Fruit fly (Drosophila melanogaster): ENCODE measurements around the gene Mpp6.

The Mpp6 gene

DNA sequence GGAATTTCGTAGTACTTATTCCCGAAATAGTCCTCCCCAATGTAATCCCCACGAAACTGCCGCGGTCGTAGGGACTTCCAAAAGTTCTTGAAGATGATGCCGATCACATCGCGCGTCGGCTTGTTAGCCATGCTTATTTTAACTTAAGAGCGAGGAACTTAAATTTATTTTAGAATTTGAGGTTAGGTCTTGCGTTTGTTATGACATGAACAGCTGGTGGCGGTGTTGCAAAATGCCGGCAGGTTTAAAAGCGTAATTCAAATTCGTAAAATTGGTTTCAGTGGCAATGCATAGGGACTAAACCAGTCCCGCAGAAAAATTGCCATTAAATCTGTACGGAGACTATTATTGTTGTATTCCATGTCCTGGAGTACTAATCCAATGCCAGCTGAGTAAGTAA is 10.3 kb downstream of the Mpp6 start:
- TF ChIP-seq usp (GFP tag; optimal IDR thresholded peaks at IDR 0.05) (no peak), dmrt93B (GFP tag; optimal IDR thresholded peaks at IDR 0.05) (no peak), Myc (optimal IDR thresholded peaks at IDR 0.05) (peak; percentile 6), br (GFP tag; optimal IDR thresholded peaks at IDR 0.05) (no peak), Hnf4 (GFP tag; optimal IDR thresholded peaks at IDR 0.05) (peak; percentile 12), HLH106 (tag; optimal IDR thresholded peaks at IDR 0.05) (peak; percentile 11), N (GFP tag; optimal IDR thresholded peaks at IDR 0.05) (no peak), dsf (GFP tag; optimal IDR thresholded peaks at IDR 0.05; ENCODE audit: borderline replicate concordance) (no peak), woc (GFP tag; optimal IDR thresholded peaks at IDR 0.05) (peak; percentile 4), Dfd (GFP tag; optimal IDR thresholded peaks at IDR 0.05) (no peak), CrebA (GFP tag; optimal IDR thresholded peaks at IDR 0.05; ENCODE audit: borderline replicate concordance) (no peak), sage (GFP tag; optimal IDR thresholded peaks at IDR 0.05) (no peak), Vsx2 (GFP tag; optimal IDR thresholded peaks at IDR 0.05; ENCODE audit: partially characterized antibody) (no peak), Hr83 (GFP tag; optimal IDR thresholded peaks at IDR 0.05; ENCODE audit: poor library complexity, severe bottlenecking) (no peak), GATAd (GFP tag; optimal IDR thresholded peaks at IDR 0.05) (no peak), ey (GFP tag; optimal IDR thresholded peaks at IDR 0.05) (no peak), CG9705 (GFP tag; optimal IDR thresholded peaks at IDR 0.05) (no peak), Sp1 (GFP tag; optimal IDR thresholded peaks at IDR 0.05) (no peak), Mio (GFP tag; optimal IDR thresholded peaks at IDR 0.05) (no peak), pan (optimal IDR thresholded peaks at IDR 0.05) (no peak), Dif (GFP tag; optimal IDR thresholded peaks at IDR 0.05; ENCODE audit: partially characterized antibody) (no peak), brk (GFP tag; optimal IDR thresholded peaks at IDR 0.05) (no peak), Hr78 (GFP tag; optimal IDR thresholded peaks at IDR 0.05) (no peak), lola (GFP tag; optimal IDR thresholded peaks at IDR 0.05) (no peak), tai (GFP tag; optimal IDR thresholded peaks at IDR 0.05) (no peak), psq (GFP tag; optimal IDR thresholded peaks at IDR 0.05) (no peak), foxo (GFP tag; optimal IDR thresholded peaks at IDR 0.05) (no peak), CG32264 (GFP tag; optimal IDR thresholded peaks at IDR 0.05) (no peak), Rel (GFP tag; optimal IDR thresholded peaks at IDR 0.05) (no peak), Rel (tag; optimal IDR thresholded peaks at IDR 0.05) (peak; percentile 39), sv (GFP tag; optimal IDR thresholded peaks at IDR 0.05) (no peak), rgr (GFP tag; optimal IDR thresholded peaks at IDR 0.05) (peak; percentile 1), Jra (GFP tag; optimal IDR thresholded peaks at IDR 0.05) (no peak), h (GFP tag; optimal IDR thresholded peaks at IDR 0.05) (peak; percentile 36), dl (GFP tag; optimal IDR thresholded peaks at IDR 0.05; ENCODE audit: insufficient read depth in 1 of 2, partially characterized antibody in 2 of 2) (no peak), jim (GFP tag; optimal IDR thresholded peaks at IDR 0.05) (no peak), Abd-B (GFP tag; optimal IDR thresholded peaks at IDR 0.05) (no peak), OdsH (GFP tag; optimal IDR thresholded peaks at IDR 0.05) (no peak), fru (GFP tag; optimal IDR thresholded peaks at IDR 0.05) (no peak)

DNA sequence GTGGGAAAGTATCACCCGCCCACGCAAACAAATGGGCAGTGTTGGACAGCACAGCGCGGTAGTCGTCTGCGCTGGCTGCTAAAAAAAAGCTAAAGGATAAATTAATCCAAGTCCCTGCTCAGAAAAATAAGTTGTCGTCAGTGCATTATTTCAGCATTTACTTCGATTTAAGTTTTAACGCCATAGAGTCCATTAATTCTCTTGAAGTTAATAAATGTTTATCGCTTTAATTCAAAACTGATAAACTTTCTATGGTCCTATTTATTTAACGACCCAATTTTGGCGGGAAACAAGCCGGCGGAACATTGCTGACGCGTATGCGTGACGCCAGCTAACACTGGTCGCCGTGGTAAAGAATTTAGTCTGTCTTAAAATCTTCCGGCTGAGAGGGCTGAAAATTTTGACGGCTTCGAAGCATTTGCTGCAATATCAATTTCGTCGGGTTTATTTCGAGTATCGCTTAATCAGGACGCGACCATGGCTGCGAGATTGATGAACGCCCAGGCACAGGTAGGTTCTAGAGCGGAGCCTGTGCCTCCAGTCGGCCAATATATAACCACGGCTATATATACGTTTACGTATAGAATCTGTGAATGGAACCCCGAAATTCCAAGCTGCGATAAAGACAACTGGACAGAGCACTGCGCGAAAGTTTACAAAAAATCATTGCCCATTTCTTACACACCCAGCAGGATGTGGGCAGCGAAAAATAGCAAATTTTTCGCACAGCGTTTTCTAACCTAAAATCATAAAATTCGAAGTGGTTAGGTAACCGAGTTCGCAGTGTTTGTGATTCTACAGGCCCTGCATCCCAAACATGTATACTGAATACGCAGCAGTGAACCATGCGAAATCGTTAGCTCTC is 12.4 kb downstream of the Mpp6 start, which contains the start of the genes mAcon1, CG43345 and CG43346:
TSS of gene mAcon1 (plus strand) at position 276 of the 865 bp plus-strand sequence.
TSS of gene CG43345 (minus strand) at position 287 of the 865 bp plus-strand sequence.
TSS of gene CG43346 (minus strand) at position 287 of the 865 bp plus-strand sequence.
- peak in 1 of 2 experiments; percentile 89 for TF ChIP-seq foxo (GFP tag; optimal IDR thresholded peaks at IDR 0.05)
- TF ChIP-seq CG32264 (GFP tag; optimal IDR thresholded peaks at IDR 0.05) = peak; percentile 48
- no peak for TF ChIP-seq CrebA (GFP tag; optimal IDR thresholded peaks at IDR 0.05; ENCODE audit: borderline replicate concordance)
- no peak for TF ChIP-seq dsf (GFP tag; optimal IDR thresholded peaks at IDR 0.05; ENCODE audit: borderline replicate concordance)
- peak; percentile 85 for TF ChIP-seq Sp1 (GFP tag; optimal IDR thresholded peaks at IDR 0.05)
- TF ChIP-seq Hnf4 (GFP tag; optimal IDR thresholded peaks at IDR 0.05) = peak; percentile 85
- peak; percentile 84 for TF ChIP-seq rgr (GFP tag; optimal IDR thresholded peaks at IDR 0.05)
- peak; percentile 76 for TF ChIP-seq GATAd (GFP tag; optimal IDR thresholded peaks at IDR 0.05)
- no peak for TF ChIP-seq Dfd (GFP tag; optimal IDR thresholded peaks at IDR 0.05)
- TF ChIP-seq lola (GFP tag; optimal IDR thresholded peaks at IDR 0.05) = no peak
- TF ChIP-seq psq (GFP tag; optimal IDR thresholded peaks at IDR 0.05) = peak; percentile 73
- no peak for TF ChIP-seq usp (GFP tag; optimal IDR thresholded peaks at IDR 0.05)
- TF ChIP-seq Hr78 (GFP tag; optimal IDR thresholded peaks at IDR 0.05) = no peak
- peak; percentile 82 for TF ChIP-seq dmrt93B (GFP tag; optimal IDR thresholded peaks at IDR 0.05)
- peak; percentile 96 for TF ChIP-seq woc (GFP tag; optimal IDR thresholded peaks at IDR 0.05)
- TF ChIP-seq Mio (GFP tag; optimal IDR thresholded peaks at IDR 0.05) = peak; percentile 15
- no peak for TF ChIP-seq dl (GFP tag; optimal IDR thresholded peaks at IDR 0.05; ENCODE audit: insufficient read depth in 1 of 2, partially characterized antibody in 2 of 2)
- no peak for TF ChIP-seq Abd-B (GFP tag; optimal IDR thresholded peaks at IDR 0.05)
- TF ChIP-seq tai (GFP tag; optimal IDR thresholded peaks at IDR 0.05) = no peak
- peak; percentile 74 for TF ChIP-seq Jra (GFP tag; optimal IDR thresholded peaks at IDR 0.05)
- no peak for TF ChIP-seq N (GFP tag; optimal IDR thresholded peaks at IDR 0.05)
- TF ChIP-seq brk (GFP tag; optimal IDR thresholded peaks at IDR 0.05) = no peak
- TF ChIP-seq fru (GFP tag; optimal IDR thresholded peaks at IDR 0.05) = peak; percentile 87
- peak; percentile 84 for TF ChIP-seq ey (GFP tag; optimal IDR thresholded peaks at IDR 0.05)
- peak; percentile 90 for TF ChIP-seq h (GFP tag; optimal IDR thresholded peaks at IDR 0.05)
- TF ChIP-seq Hr83 (GFP tag; optimal IDR thresholded peaks at IDR 0.05; ENCODE audit: poor library complexity, severe bottlenecking) = no peak
- peak; percentile 100 for TF ChIP-seq Myc (optimal IDR thresholded peaks at IDR 0.05)
- peak; percentile 91 for TF ChIP-seq br (GFP tag; optimal IDR thresholded peaks at IDR 0.05)
- TF ChIP-seq sv (GFP tag; optimal IDR thresholded peaks at IDR 0.05) = peak; percentile 80
- no peak for TF ChIP-seq jim (GFP tag; optimal IDR thresholded peaks at IDR 0.05)
- no peak for TF ChIP-seq pan (optimal IDR thresholded peaks at IDR 0.05)
- no peak for TF ChIP-seq Vsx2 (GFP tag; optimal IDR thresholded peaks at IDR 0.05; ENCODE audit: partially characterized antibody)
- no peak for TF ChIP-seq Dif (GFP tag; optimal IDR thresholded peaks at IDR 0.05; ENCODE audit: partially characterized antibody)
- no peak for TF ChIP-seq sage (GFP tag; optimal IDR thresholded peaks at IDR 0.05)
- TF ChIP-seq Rel (GFP tag; optimal IDR thresholded peaks at IDR 0.05) = no peak
- peak; percentile 71 for TF ChIP-seq Rel (tag; optimal IDR thresholded peaks at IDR 0.05)
- peak; percentile 89 for TF ChIP-seq CG9705 (GFP tag; optimal IDR thresholded peaks at IDR 0.05)
- TF ChIP-seq HLH106 (tag; optimal IDR thresholded peaks at IDR 0.05) = peak; percentile 90
- TF ChIP-seq OdsH (GFP tag; optimal IDR thresholded peaks at IDR 0.05) = peak; percentile 86
